Fruit fly (Drosophila melanogaster) whole organism, embryonic: ENCODE measurements around the gene msd1.

Experiments used
- ATbp ChIP-seq: fragments of 200-800 bp; sonication (Bioruptor generic); optimal IDR thresholded peaks from 2 replicates; lab custom pipeline; 2017; ENCODE audit warnings: missing biosample characterization, mild to moderate bottlenecking, missing genetic modification characterization, missing genetic modification reagents
- Aef1 ChIP-seq: fragments of 200-800 bp; sonication (Bioruptor generic); IDR thresholded peaks from 3 replicates; pipeline ENCODE4 v1.3.6; 2022; ENCODE audit warnings: missing biosample characterization, missing genetic modification characterization
- CG12744 ChIP-seq: fragments of 200-800 bp; sonication (Bioruptor generic); optimal IDR thresholded peaks from 2 replicates; lab custom pipeline; 2016; ENCODE audit warnings: missing biosample characterization, missing genetic modification characterization
- CG12942 ChIP-seq: fragments of 200-800 bp; sonication (Bioruptor generic); optimal IDR thresholded peaks from 3 replicates; lab custom pipeline; 2016; ENCODE audit warnings: missing biosample characterization, missing genetic modification characterization
- CG13624 ChIP-seq: fragments of 200-800 bp; sonication (Bioruptor generic); optimal IDR thresholded peaks from 2 replicates; lab custom pipeline; 2016; ENCODE audit warnings: missing biosample characterization, missing genetic modification characterization
- CG15479 ChIP-seq: fragments of 200-800 bp; sonication (Bioruptor generic); optimal IDR thresholded peaks from 3 replicates; lab custom pipeline; 2019; ENCODE audit warnings: missing biosample characterization, mild to moderate bottlenecking, missing genetic modification characterization, moderate library complexity
- CG15514 ChIP-seq: fragments of 200-800 bp; sonication (Bioruptor generic); optimal IDR thresholded peaks from 3 replicates; lab custom pipeline; 2017; ENCODE audit warnings: missing biosample characterization, missing genetic modification characterization, mild to moderate bottlenecking, moderate library complexity, missing genetic modification reagents
- CG15696 ChIP-seq: fragments of 200-800 bp; sonication (Bioruptor generic); optimal IDR thresholded peaks from 2 replicates; lab custom pipeline; 2019; ENCODE audit warnings: missing biosample characterization, mild to moderate bottlenecking, missing genetic modification characterization, moderate library complexity
- CG16815 ChIP-seq: fragments of 200-800 bp; sonication (Bioruptor generic); optimal IDR thresholded peaks from 3 replicates; lab custom pipeline; 2017; ENCODE audit warnings: missing biosample characterization, mild to moderate bottlenecking, missing genetic modification characterization
- CG17385 ChIP-seq: fragments of 200-800 bp; sonication (Bioruptor generic); optimal IDR thresholded peaks from 3 replicates; lab custom pipeline; 2018; ENCODE audit warnings: missing biosample characterization, mild to moderate bottlenecking, missing genetic modification characterization
- CG18011 ChIP-seq: fragments of 200-800 bp; sonication (Bioruptor generic); optimal IDR thresholded peaks from 2 replicates; lab custom pipeline; 2017; ENCODE audit warnings: missing biosample characterization, missing genetic modification characterization, mild to moderate bottlenecking, moderate library complexity, missing genotype
- CG2116 ChIP-seq: fragments of 200-800 bp; sonication (Bioruptor generic); optimal IDR thresholded peaks from 3 replicates; lab custom pipeline; 2018; ENCODE audit warnings: missing biosample characterization, mild to moderate bottlenecking, missing genetic modification characterization
- CG3065 ChIP-seq: fragments of 200-800 bp; sonication (Bioruptor generic); optimal IDR thresholded peaks from 2 replicates; lab custom pipeline; 2016; ENCODE audit warnings: missing biosample characterization, missing genetic modification characterization
- CG4820 ChIP-seq: fragments of 200-800 bp; sonication (Bioruptor generic); optimal IDR thresholded peaks from 3 replicates; lab custom pipeline; 2016; ENCODE audit warnings: missing biosample characterization, missing genetic modification characterization
- CG6791 ChIP-seq: fragments of 200-800 bp; sonication (Bioruptor generic); IDR thresholded peaks from 3 replicates; pipeline ENCODE4 v1.3.6; 2022; ENCODE audit warnings: missing biosample characterization, missing genetic modification characterization; ENCODE audit not compliant: partially characterized antibody
- CG7372 ChIP-seq: fragments of 200-800 bp; sonication (Bioruptor generic); IDR thresholded peaks from 2 replicates; pipeline ENCODE4 v1.3.6; 2022; ENCODE audit warnings: missing biosample characterization, missing genetic modification characterization
- CG7556 ChIP-seq: fragments of 200-800 bp; sonication (Bioruptor generic); optimal IDR thresholded peaks from 2 replicates; lab custom pipeline; 2017; ENCODE audit warnings: missing biosample characterization, mild to moderate bottlenecking, missing genetic modification characterization
- CG7987 ChIP-seq: fragments of 200-800 bp; sonication (Bioruptor generic); optimal IDR thresholded peaks from 2 replicates; lab custom pipeline; 2018; ENCODE audit warnings: missing biosample characterization, mild to moderate bottlenecking, missing genetic modification characterization, moderate library complexity
- Dbx ChIP-seq: fragments of 200-800 bp; sonication (Bioruptor generic); IDR thresholded peaks from 3 replicates; pipeline ENCODE4 v1.3.6; 2022; ENCODE audit warnings: missing biosample characterization, missing genetic modification characterization
- Eip74EF ChIP-seq, 2 experiments: fragments of 200-800 bp in 1 of 2; fragments of >200 bp in 1 of 2; sonication (Bioruptor generic) in 1 of 2; optimal IDR thresholded peaks; 2 replicates each; lab custom pipeline; 2017 to 2019; ENCODE audit warnings: missing biosample characterization in 2 of 2, missing genetic modification characterization in 2 of 2, mild to moderate bottlenecking in 1 of 2, moderate library complexity in 1 of 2
- HLH4C ChIP-seq: fragments of 200-800 bp; sonication (Bioruptor generic); IDR thresholded peaks from 3 replicates; pipeline ENCODE4 v1.3.6; 2022; ENCODE audit warnings: missing biosample characterization, missing genetic modification characterization; ENCODE audit not compliant: partially characterized antibody
- Hey ChIP-seq: fragments of 200-800 bp; sonication (Bioruptor generic); optimal IDR thresholded peaks from 3 replicates; lab custom pipeline; 2018; ENCODE audit warnings: missing biosample characterization, mild to moderate bottlenecking, missing genetic modification characterization
- HmgZ ChIP-seq: fragments of 200-800 bp; sonication (Bioruptor generic); optimal IDR thresholded peaks from 2 replicates; lab custom pipeline; 2018; ENCODE audit warnings: missing biosample characterization, mild to moderate bottlenecking, missing genetic modification characterization
- Hsf ChIP-seq: fragments of 200-800 bp; sonication (Bioruptor generic); optimal IDR thresholded peaks from 3 replicates; lab custom pipeline; 2016; ENCODE audit warnings: missing biosample characterization, missing genetic modification characterization
- Kr ChIP-seq: fragments of 200-800 bp; sonication (Bioruptor generic); optimal IDR thresholded peaks from 2 replicates; lab custom pipeline; 2017; ENCODE audit warnings: missing biosample characterization, mild to moderate bottlenecking, missing genetic modification characterization
- MESR4 ChIP-seq: fragments of 200-800 bp; sonication (Bioruptor generic); optimal IDR thresholded peaks from 2 replicates; lab custom pipeline; 2018; ENCODE audit warnings: missing biosample characterization, mild to moderate bottlenecking, missing genetic modification characterization, moderate library complexity
- Mrtf ChIP-seq: fragments of 200-800 bp; sonication (Bioruptor generic); IDR thresholded peaks from 3 replicates; pipeline ENCODE4 v1.3.6; 2022; ENCODE audit warnings: missing biosample characterization, missing genetic modification characterization
- NFAT ChIP-seq: fragments of 200-800 bp; sonication (Bioruptor generic); IDR thresholded peaks from 2 replicates; pipeline ENCODE4 v1.3.6; 2022; ENCODE audit warnings: missing biosample characterization, missing genetic modification characterization
- Poxn ChIP-seq: fragments of 200-800 bp; sonication (Bioruptor generic); IDR thresholded peaks from 2 replicates; pipeline ENCODE4 v1.3.6; 2022; ENCODE audit warnings: missing biosample characterization, missing genetic modification characterization
- Tbp ChIP-seq: fragments of >200 bp; optimal IDR thresholded peaks from 2 replicates; lab custom pipeline; 2018; ENCODE audit warnings: missing biosample characterization, missing genetic modification characterization
- Usf ChIP-seq: fragments of 200-800 bp; sonication (Bioruptor generic); optimal IDR thresholded peaks from 2 replicates; lab custom pipeline; 2017; ENCODE audit warnings: missing genotype, missing biosample characterization, missing genetic modification characterization
- ab ChIP-seq: fragments of 200-800 bp; sonication (Bioruptor generic); optimal IDR thresholded peaks from 2 replicates; lab custom pipeline; 2016; ENCODE audit warnings: missing biosample characterization, missing genetic modification characterization
- abd-A ChIP-seq: fragments of 200-800 bp; sonication (Bioruptor generic); optimal IDR thresholded peaks from 3 replicates; lab custom pipeline; 2019; ENCODE audit warnings: missing biosample characterization, mild to moderate bottlenecking, missing genetic modification characterization, moderate library complexity
- ara ChIP-seq: fragments of 200-800 bp; sonication (Bioruptor generic); IDR thresholded peaks from 2 replicates; pipeline ENCODE4 v1.3.6; 2022; ENCODE audit warnings: missing biosample characterization, missing genetic modification characterization
- az2 ChIP-seq: fragments of 200-800 bp; sonication (Bioruptor generic); optimal IDR thresholded peaks from 3 replicates; lab custom pipeline; 2016; ENCODE audit warnings: missing biosample characterization, missing genetic modification characterization
- dati ChIP-seq: fragments of 200-800 bp; sonication (Bioruptor generic); IDR thresholded peaks from 2 replicates; pipeline ENCODE4 v1.3.6; 2022; ENCODE audit warnings: missing biosample characterization, missing genetic modification characterization
- disco-r ChIP-seq: fragments of 200-800 bp; sonication (Bioruptor generic); optimal IDR thresholded peaks from 2 replicates; lab custom pipeline; 2016; ENCODE audit warnings: missing biosample characterization, missing genetic modification characterization
- emc ChIP-seq: fragments of 200-800 bp; sonication (Bioruptor generic); optimal IDR thresholded peaks from 2 replicates; lab custom pipeline; 2016; ENCODE audit warnings: missing biosample characterization, missing genetic modification characterization
- en ChIP-seq: fragments of 200-800 bp; sonication (Bioruptor generic); optimal IDR thresholded peaks from 2 replicates; lab custom pipeline; 2016; ENCODE audit warnings: missing biosample characterization, missing genetic modification characterization
- gfzf ChIP-seq: fragments of 200-800 bp; sonication (Bioruptor generic); optimal IDR thresholded peaks from 2 replicates; lab custom pipeline; 2016; ENCODE audit warnings: missing biosample characterization, mild to moderate bottlenecking, missing genetic modification characterization, moderate library complexity
- kay ChIP-seq: fragments of 200-800 bp; sonication (Bioruptor generic); optimal IDR thresholded peaks from 2 replicates; lab custom pipeline; 2016; ENCODE audit warnings: missing biosample characterization, missing genetic modification characterization
- lab ChIP-seq: fragments of 200-800 bp; sonication (Bioruptor generic); optimal IDR thresholded peaks from 3 replicates; lab custom pipeline; 2017; ENCODE audit warnings: missing biosample characterization, missing genetic modification characterization, mild to moderate bottlenecking, moderate library complexity, missing genetic modification reagents
- mam ChIP-seq: fragments of 200-800 bp; sonication (Bioruptor generic); optimal IDR thresholded peaks from 3 replicates; lab custom pipeline; 2016; ENCODE audit warnings: missing biosample characterization, missing genetic modification characterization
- oc ChIP-seq: fragments of 200-800 bp; sonication (Bioruptor generic); optimal IDR thresholded peaks from 2 replicates; lab custom pipeline; 2018; ENCODE audit warnings: missing biosample characterization, mild to moderate bottlenecking, missing genetic modification characterization, moderate library complexity
- pb ChIP-seq: fragments of 200-800 bp; sonication (Bioruptor generic); optimal IDR thresholded peaks from 3 replicates; lab custom pipeline; 2016; ENCODE audit warnings: missing biosample characterization, missing genetic modification characterization
- pum ChIP-seq: fragments of 200-800 bp; sonication (Bioruptor generic); optimal IDR thresholded peaks from 2 replicates; lab custom pipeline; 2016; ENCODE audit warnings: missing biosample characterization, missing genetic modification characterization
- row ChIP-seq: fragments of 200-800 bp; sonication (Bioruptor generic); IDR thresholded peaks from 3 replicates; pipeline ENCODE4 v1.3.6; 2022; ENCODE audit warnings: missing biosample characterization, missing genetic modification characterization
- scrt ChIP-seq: fragments of 200-800 bp; sonication (Bioruptor generic); optimal IDR thresholded peaks from 2 replicates; lab custom pipeline; 2018; ENCODE audit warnings: missing biosample characterization, mild to moderate bottlenecking, missing genetic modification characterization, moderate library complexity

Gene msd1

dm6 chr3L:1334571-1335427 is 3.3 kb downstream of the msd1 start, which contains the start of the genes Hmbs and CG2211 (continued):
- TF ChIP-seq gfzf (GFP tag; lab: Kevin White, UChicago) (peak; percentile 94), CG7372 (GFP tag; lab: Robert Waterston, UW) (peak; percentile 82), Hey (tag; lab: Kevin White, UChicago) (peak; percentile 40), Mrtf (peak; percentile 86), CG12744 (GFP tag; lab: Kevin White, UChicago) (peak; percentile 85), CG18011 (peak; percentile 76), Eip74EF (GFP tag; optimal IDR thresholded peaks at IDR 0.05; lab: Kevin White, UChicago) (peak in 1 of 2 experiments; percentile 49), CG17385 (GFP tag; lab: Kevin White, UChicago) (peak; percentile 67), CG15479 (no peak), ab (peak; percentile 73), oc (tag; lab: Kevin White, UChicago) (peak; percentile 58), Usf (GFP tag; lab: Kevin White, UChicago) (peak; percentile 72), Tbp (no peak), MESR4 (GFP tag; lab: Kevin White, UChicago) (peak; percentile 77), Aef1 (peak; percentile 74), pb (peak; percentile 18), Kr (GFP tag; lab: Kevin White, UChicago) (no peak), HmgZ (tag; lab: Kevin White, UChicago) (peak; percentile 96), Hsf (GFP tag; lab: Kevin White, UChicago) (peak; percentile 94), HLH4C (GFP tag; lab: Robert Waterston, UW) (peak; percentile 37; the same call in 1 of the 3 replicates), pum (peak; percentile 75), ara (GFP tag; lab: Robert Waterston, UW) (peak; percentile 78), emc (GFP tag; lab: Kevin White, UChicago) (peak; percentile 68), CG16815 (GFP tag; lab: Kevin White, UChicago) (peak; percentile 71), row (peak; percentile 96), CG4820 (GFP tag; lab: Kevin White, UChicago) (peak; percentile 87), CG13624 (peak; percentile 90), ATbp (no peak), az2 (peak; percentile 91), CG7556 (peak; percentile 53), kay (peak; percentile 90), mam (GFP tag; lab: Kevin White, UChicago) (peak; percentile 91), CG6791 (GFP tag; lab: Robert Waterston, UW) (peak; percentile 17; the same call in 1 of the 3 replicates), CG3065 (GFP tag; lab: Kevin White, UChicago) (peak; percentile 68), Dbx (GFP tag; lab: Robert Waterston, UW) (peak; percentile 91), lab (GFP tag; lab: Kevin White, UChicago) (peak; percentile 94), CG12942 (GFP tag; lab: Kevin White, UChicago) (peak; percentile 90), abd-A (tag; lab: Kevin White, UChicago) (no peak), CG15696 (tag; lab: Kevin White, UChicago) (peak; percentile 92), NFAT (GFP tag; lab: Robert Waterston, UW) (peak; percentile 76), Poxn (GFP tag; lab: Robert Waterston, UW) (peak; percentile 18; the same call in 1 of the 2 replicates), en (GFP tag; lab: Kevin White, UChicago) (peak; percentile 3), dati (GFP tag; lab: Robert Waterston, UW) (no peak), CG15514 (GFP tag; lab: Kevin White, UChicago) (peak; percentile 94), scrt (GFP tag; lab: Kevin White, UChicago) (peak; percentile 72), CG2116 (GFP tag; lab: Kevin White, UChicago) (peak; percentile 89), CG7987 (peak; percentile 73), disco-r (GFP tag; lab: Kevin White, UChicago) (peak; percentile 64)
